Worm (Caenorhabditis elegans): ENCODE results near the gene scc-2.
"Not testable (repeated sequence)": the region's sequence is repeated elsewhere in the genome, so short reads cannot be mapped to it uniquely, and the experiment has no call there.

- not testable (repeated sequence) for TF ChIP-seq nfya-1 (tag; optimal IDR thresholded peaks at IDR 0.05); hlh-8 (tag; optimal IDR thresholded peaks at IDR 0.05); tbx-2 (tag; optimal IDR thresholded peaks at IDR 0.05); ets-4 (tag; optimal IDR thresholded peaks at IDR 0.05); ama-1 (optimal IDR thresholded peaks at IDR 0.05); ceh-34 (tag; optimal IDR thresholded peaks at IDR 0.05); fkh-10 (GFP tag; optimal IDR thresholded peaks at IDR 0.05); ttx-3 (tag; optimal IDR thresholded peaks at IDR 0.05); lin-11 (tag; optimal IDR thresholded peaks at IDR 0.05); pqm-1 (tag; optimal IDR thresholded peaks at IDR 0.05)
These were observed 48.6 kb upstream of the scc-2 start, which contains the start of gene mps-2 for ce11 chrII:312110-312509.
